Fruit fly (Drosophila melanogaster): ENCODE data around the gene CG31751.

CG31751 gene

DNA sequence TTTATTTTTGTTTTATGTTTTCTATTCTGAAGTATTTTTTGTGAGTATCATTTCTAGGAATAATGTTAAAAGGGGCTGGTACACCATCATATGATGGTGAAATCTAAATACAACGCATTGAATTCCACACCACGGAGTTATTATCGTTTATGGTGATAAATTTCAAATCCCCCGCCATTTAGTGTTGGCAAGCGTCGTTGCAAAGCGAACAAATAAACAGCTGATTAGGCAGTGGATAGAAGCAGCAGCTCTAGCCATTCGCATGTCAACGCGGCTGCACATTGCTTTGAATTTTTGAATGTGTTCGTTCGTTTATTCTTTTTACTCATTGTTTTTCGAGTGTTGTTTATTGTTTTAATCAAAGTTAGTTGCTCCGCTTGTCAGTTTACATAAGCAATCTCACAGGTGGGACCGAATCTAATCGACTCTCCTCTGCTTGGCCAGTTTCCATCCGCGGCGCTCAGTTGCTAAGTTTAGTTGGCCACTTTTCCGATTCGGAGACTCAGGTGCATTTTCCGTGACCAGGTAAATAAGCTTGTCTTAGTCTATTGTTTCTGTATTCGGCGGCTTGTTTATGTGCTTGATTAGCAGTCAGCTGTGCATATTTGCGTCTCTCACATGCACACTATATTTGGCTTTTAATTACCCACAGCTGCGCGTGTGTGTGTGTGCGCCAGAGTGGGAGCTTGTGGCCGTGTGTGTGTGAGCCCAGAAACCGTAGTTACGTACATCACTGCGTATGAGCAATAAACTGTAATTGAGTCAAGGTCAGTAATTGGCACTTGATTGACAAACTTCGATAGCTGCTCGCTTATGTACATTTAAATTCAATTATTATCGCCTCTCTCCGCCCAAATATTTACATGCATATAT, at the start of gene CG31751, which contains the start of gene Mst36Fa (continued):
- TF ChIP-seq CG31388 (GFP tag; optimal IDR thresholded peaks at IDR 0.05) = no peak
- TF ChIP-seq Aef1 (GFP tag; IDR thresholded peaks at IDR 0.05) = no peak
- TF ChIP-seq H2.0 (GFP tag; IDR thresholded peaks at IDR 0.05) = no peak
- peak; percentile 31 for TF ChIP-seq zfh2 (GFP tag; optimal IDR thresholded peaks at IDR 0.05)
- TF ChIP-seq CG14014 (GFP tag; IDR thresholded peaks at IDR 0.05) = peak; percentile 85; the same call in 1 of the 2 replicates
- TF ChIP-seq gt (GFP tag; IDR thresholded peaks at IDR 0.05) = no peak
- peak; percentile 81 for TF ChIP-seq eyg (GFP tag; optimal IDR thresholded peaks at IDR 0.05)
- peak; percentile 34; the same call in 2 of the 3 replicates for TF ChIP-seq CG34224 (GFP tag; IDR thresholded peaks at IDR 0.05; ENCODE audit: partially characterized antibody)
- TF ChIP-seq CG6813 (GFP tag; optimal IDR thresholded peaks at IDR 0.05) = peak; percentile 93
- TF ChIP-seq CG13287 (GFP tag; IDR thresholded peaks at IDR 0.05; ENCODE audit: partially characterized antibody) = peak; percentile 22; the same call in 1 of the 2 replicates
- TF ChIP-seq CG15514 (GFP tag; optimal IDR thresholded peaks at IDR 0.05) = peak; percentile 89
- TF ChIP-seq lov (optimal IDR thresholded peaks at IDR 0.05) = no peak
- TF ChIP-seq lov (GFP tag; IDR thresholded peaks at IDR 0.05) = 0 out of 3 replicates have a peak, but pooled peaks have one; percentile 50
- no peak for TF ChIP-seq Oaz (GFP tag; IDR thresholded peaks at IDR 0.05)
- no peak for TF ChIP-seq CG3726 (GFP tag; IDR thresholded peaks at IDR 0.05)
- TF ChIP-seq HmgZ (tag; optimal IDR thresholded peaks at IDR 0.05) = peak; percentile 68
- TF ChIP-seq CG18619 (GFP tag; optimal IDR thresholded peaks at IDR 0.05) = peak; percentile 85
- TF ChIP-seq NC2β (GFP tag; optimal IDR thresholded peaks at IDR 0.05) = peak; percentile 72
- TF ChIP-seq lmd (GFP tag; IDR thresholded peaks at IDR 0.05) = peak; percentile 39; the same call in 1 of the 2 replicates
- peak; percentile 75 for TF ChIP-seq maf-S (GFP tag; optimal IDR thresholded peaks at IDR 0.05)
- peak; percentile 78 for TF ChIP-seq crc (GFP tag; optimal IDR thresholded peaks at IDR 0.05)
- TF ChIP-seq tio (GFP tag; optimal IDR thresholded peaks at IDR 0.05) = peak; percentile 17
- TF ChIP-seq dati (GFP tag; IDR thresholded peaks at IDR 0.05) = no peak
- no peak for TF ChIP-seq aop (GFP tag; IDR thresholded peaks at IDR 0.05)
- TF ChIP-seq Taf1 (GFP tag; IDR thresholded peaks at IDR 0.05) = 0 out of 2 replicates have a peak, but pooled peaks have one; percentile 15
- TF ChIP-seq shn (GFP tag; optimal IDR thresholded peaks at IDR 0.05) = peak; percentile 69
- peak; percentile 77 for TF ChIP-seq seq (GFP tag; IDR thresholded peaks at IDR 0.05)
- no peak for TF ChIP-seq CG7357 (GFP tag; IDR thresholded peaks at IDR 0.05)
- no peak for TF ChIP-seq peb (GFP tag; IDR thresholded peaks at IDR 0.05)
- peak; percentile 42 for TF ChIP-seq Ets97D (GFP tag; optimal IDR thresholded peaks at IDR 0.05)
- TF ChIP-seq Kr (GFP tag; optimal IDR thresholded peaks at IDR 0.05) = no peak
- TF ChIP-seq ken (GFP tag; IDR thresholded peaks at IDR 0.05) = peak; percentile 4; the same call in 1 of the 3 replicates
- TF ChIP-seq HLHmδ (GFP tag; optimal IDR thresholded peaks at IDR 0.05) = peak; percentile 72
- peak; percentile 81 for TF ChIP-seq NK7.1 (GFP tag; optimal IDR thresholded peaks at IDR 0.05)
- TF ChIP-seq CG33213 (GFP tag; optimal IDR thresholded peaks at IDR 0.05) = peak; percentile 53
- TF ChIP-seq CG7372 (GFP tag; IDR thresholded peaks at IDR 0.05) = peak; percentile 71
- peak; percentile 86 for TF ChIP-seq CG11723 (GFP tag; optimal IDR thresholded peaks at IDR 0.05)
- peak; percentile 50; the same call in 1 of the 3 replicates for TF ChIP-seq z (GFP tag; IDR thresholded peaks at IDR 0.05)
- TF ChIP-seq CG12769 (tag; optimal IDR thresholded peaks at IDR 0.05) = peak; percentile 89
- no peak for TF ChIP-seq Stat92E (GFP tag; optimal IDR thresholded peaks at IDR 0.05)
- peak; percentile 53 for TF ChIP-seq CG4424 (GFP tag; optimal IDR thresholded peaks at IDR 0.05)
- TF ChIP-seq vvl (GFP tag; IDR thresholded peaks at IDR 0.05) = peak; percentile 46; the same call in 1 of the 2 replicates
- no peak for TF ChIP-seq ro (GFP tag; IDR thresholded peaks at IDR 0.05)
- TF ChIP-seq grn (GFP tag; optimal IDR thresholded peaks at IDR 0.05) = peak; percentile 86
- TF ChIP-seq CG17829 (tag; optimal IDR thresholded peaks at IDR 0.05) = peak; percentile 31
- TF ChIP-seq CG1832 (GFP tag; optimal IDR thresholded peaks at IDR 0.05) = no peak
- TF ChIP-seq br (optimal IDR thresholded peaks at IDR 0.05) = no peak
- TF ChIP-seq Lim3 (GFP tag; IDR thresholded peaks at IDR 0.05) = no peak
- TF ChIP-seq E2f2 (GFP tag; IDR thresholded peaks at IDR 0.05) = peak; percentile 98
- no peak for TF ChIP-seq dmrt11E (tag; optimal IDR thresholded peaks at IDR 0.05)

All from whole organism, embryonic.